Worm (Caenorhabditis elegans) whole organism, L4 larva: Measurements from ENCODE around the gene srsx-31.

ENCODE experiments used
- aly-2 ChIP-seq: sonication (generic microtip); optimal IDR thresholded peaks from 2 replicates; lab custom pipeline; 2018; ENCODE audit warnings: missing biosample characterization, missing genetic modification characterization
- ctbp-1 ChIP-seq: fragments of 200-800 bp; sonication (Bioruptor generic); IDR thresholded peaks from 2 replicates; pipeline ENCODE4 v1.3.6; 2022; ENCODE audit warnings: missing genetic modification reagents, missing genetic modification characterization, missing compliant biosample characterization
- lir-3 ChIP-seq: sonication (generic microtip); optimal IDR thresholded peaks from 2 replicates; lab custom pipeline; 2016; ENCODE audit warnings: mild to moderate bottlenecking, missing genetic modification characterization, missing compliant biosample characterization
- mdt-29 ChIP-seq: fragments of 200-800 bp; sonication (Bioruptor generic); IDR thresholded peaks from 2 replicates; pipeline ENCODE4 v1.3.6; 2022; ENCODE audit warnings: missing genetic modification reagents, missing genetic modification characterization, missing compliant biosample characterization
- nhr-11 ChIP-seq: fragments of 150-350 bp; optimal IDR thresholded peaks from 2 replicates; lab custom pipeline; 2014; ENCODE audit warnings: missing biosample characterization, missing genetic modification characterization
- php-3 ChIP-seq: fragments of 200-800 bp; sonication (Bioruptor generic); IDR thresholded peaks from 2 replicates; pipeline ENCODE4 v1.3.6; 2022; ENCODE audit warnings: missing genetic modification reagents, missing genetic modification characterization, missing compliant biosample characterization
- unc-130 ChIP-seq: sonication (generic microtip); optimal IDR thresholded peaks from 2 replicates; lab custom pipeline; 2016; ENCODE audit warnings: missing genetic modification reagents, missing genetic modification characterization, missing compliant biosample characterization
- unc-39 ChIP-seq: sonication (generic microtip); optimal IDR thresholded peaks from 2 replicates; lab custom pipeline; 2017; ENCODE audit warnings: missing biosample characterization, missing genetic modification characterization
- ztf-11 ChIP-seq: fragments of 150-350 bp; optimal IDR thresholded peaks from 2 replicates; lab custom pipeline; 2014; ENCODE audit warnings: missing biosample characterization, missing genetic modification characterization

DNA sequence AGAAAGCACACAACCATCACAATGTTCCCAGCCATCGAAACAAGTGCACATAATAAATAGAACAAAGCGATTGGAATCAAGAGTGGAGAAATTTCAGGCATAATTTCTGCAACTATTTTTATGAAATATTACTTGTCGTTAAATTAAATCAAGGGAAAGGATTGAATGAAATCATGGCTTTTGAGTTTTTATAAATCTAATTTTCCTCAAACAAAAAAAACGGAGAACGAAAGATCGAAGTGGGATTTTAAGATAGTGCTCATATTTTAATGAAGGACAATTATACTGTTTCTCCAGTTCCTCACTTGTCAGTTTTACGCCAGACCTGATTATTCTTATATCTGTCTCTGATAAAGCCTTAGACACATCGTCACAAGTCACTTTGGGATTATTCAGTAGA, 2.5 kb downstream of the srsx-31 start, which contains the start of gene srsx-33:
- no peak for TF ChIP-seq aly-2 (tag; lab: Kevin White, UChicago)
- no peak for TF ChIP-seq ctbp-1
- no peak for TF ChIP-seq php-3 (GFP tag; lab: Robert Waterston, UW)
- TF ChIP-seq lir-3 (tag; lab: Kevin White, UChicago): no peak
- no peak for TF ChIP-seq ztf-11
- TF ChIP-seq nhr-11 (tag; lab: Kevin White, UChicago): no peak
- TF ChIP-seq mdt-29: no peak
- TF ChIP-seq unc-39: no peak
- TF ChIP-seq unc-130 (GFP tag; lab: Kevin White, UChicago): no peak
